Worm (Caenorhabditis elegans): Measurements from ENCODE around the gene uaf-1.

uaf-1 gene

ce11 chrIII:1054096-1054495 lies 22.3 kb downstream of the uaf-1 start:
- TF ChIP-seq alr-1 (tag; optimal IDR thresholded peaks at IDR 0.05; ENCODE audit: borderline replicate concordance), result no peak
- no peak for TF ChIP-seq isw-1 (GFP tag; IDR thresholded peaks at IDR 0.05)
- no peak for TF ChIP-seq nhr-77 (tag; optimal IDR thresholded peaks at IDR 0.05)
- TF ChIP-seq ama-1 (optimal IDR thresholded peaks at IDR 0.05), result no peak
- TF ChIP-seq unc-30 (tag; optimal IDR thresholded peaks at IDR 0.05), result no peak
- TF ChIP-seq efl-1 (optimal IDR thresholded peaks at IDR 0.05), result no peak
- peak in 1 of 2 experiments; percentile 63 for TF ChIP-seq efl-1 (GFP tag; optimal IDR thresholded peaks at IDR 0.05 in 1 of 2)
- peak; percentile 74 for TF ChIP-seq blmp-1 (tag; optimal IDR thresholded peaks at IDR 0.05)

DNA sequence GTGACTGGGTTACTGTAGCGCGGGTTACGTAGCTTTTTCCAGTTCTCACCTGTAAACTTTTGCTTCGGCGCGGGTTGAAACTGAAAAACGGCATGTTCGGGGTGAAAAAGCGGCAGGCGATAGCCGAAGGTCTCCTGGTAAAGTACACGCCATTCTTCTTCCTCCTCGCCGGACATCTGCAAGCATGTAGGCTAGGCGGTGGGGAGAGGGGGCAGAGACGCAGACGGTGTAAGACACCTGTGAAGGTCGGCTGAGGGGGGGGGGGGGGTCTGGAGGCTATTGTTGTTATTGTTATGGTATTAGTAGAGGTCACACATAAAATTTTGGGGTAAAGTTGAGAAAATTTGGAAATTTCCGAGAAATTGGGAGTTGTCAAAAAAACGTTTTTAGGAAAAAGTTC lies 23.3 kb downstream of the uaf-1 start, which contains the start of gene fbxo-11.2:
fbxo-11.2 (minus strand) TSS at position 176 of the 400 bp plus-strand sequence.
- TF ChIP-seq lin-39 (tag; optimal IDR thresholded peaks at IDR 0.05) (no peak), nhr-19 (GFP tag; conservative IDR thresholded peaks at IDR 0.05) (no peak), hpl-2 (GFP tag; optimal IDR thresholded peaks at IDR 0.05) (no peak), ceh-88 (GFP tag; IDR thresholded peaks at IDR 0.05) (no peak), tlp-1 (tag; optimal IDR thresholded peaks at IDR 0.05) (no peak), sup-37 (GFP tag; optimal IDR thresholded peaks at IDR 0.05) (no peak), blmp-1 (tag; optimal IDR thresholded peaks at IDR 0.05) (peak; percentile 7), nhr-85 (tag) (peak; percentile 48), sox-4 (tag; optimal IDR thresholded peaks at IDR 0.05) (no peak)

DNA sequence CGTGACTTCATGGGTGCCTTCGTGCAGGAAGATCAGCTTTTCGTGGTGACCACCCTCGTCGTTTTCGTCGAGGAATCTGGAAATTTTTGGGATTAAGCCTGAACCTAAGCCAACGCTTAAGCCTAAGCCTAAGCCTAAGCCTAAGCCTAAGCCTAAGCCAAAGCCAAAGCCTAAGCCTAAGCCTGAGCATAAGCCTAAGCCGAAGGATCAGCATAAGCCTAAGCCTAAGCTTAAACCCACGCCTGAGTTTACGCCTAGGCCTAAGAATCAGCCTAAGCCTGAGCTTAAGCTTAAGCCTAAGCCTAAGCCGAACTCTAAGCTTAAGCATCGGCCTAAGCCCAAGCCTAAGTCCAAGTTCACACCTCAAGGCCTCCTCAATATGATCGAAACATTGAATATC lies 24.1 kb downstream of the uaf-1 start:
- TF ChIP-seq isw-1 (GFP tag; IDR thresholded peaks at IDR 0.05), result no peak

ce11 chrIII:1051877-1052276 lies 24.5 kb downstream of the uaf-1 start:
- TF ChIP-seq tbx-2 (tag; optimal IDR thresholded peaks at IDR 0.05), result no peak

DNA sequence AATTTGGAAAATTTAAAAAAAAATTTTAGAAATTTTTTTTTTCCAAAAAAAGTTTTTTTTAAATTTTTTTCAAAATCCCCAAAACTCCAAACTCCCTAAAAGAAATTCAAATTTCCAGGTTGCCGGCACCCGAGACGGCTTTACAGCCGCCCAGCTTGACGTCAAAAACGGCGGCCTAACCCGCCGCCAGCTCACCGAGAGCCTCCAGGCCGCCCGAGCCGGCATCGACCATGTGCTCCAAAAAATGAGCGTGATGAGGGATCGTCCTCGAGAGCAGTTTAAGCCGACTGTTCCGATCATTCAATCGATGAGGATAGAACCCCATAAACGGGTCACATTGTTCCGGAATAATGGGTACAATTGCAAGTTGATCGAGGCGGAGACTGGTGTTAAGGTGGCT lies 32.6 kb downstream of the uaf-1 start:
- TF ChIP-seq C04F5.9 (tag; optimal IDR thresholded peaks at IDR 0.05) (no peak), lin-15B (tag; optimal IDR thresholded peaks at IDR 0.05) (no peak), nhr-12 (tag; optimal IDR thresholded peaks at IDR 0.05) (no peak), ztf-11 (tag; optimal IDR thresholded peaks at IDR 0.05) (no peak), lin-13 (GFP tag; optimal IDR thresholded peaks at IDR 0.05) (no peak), lin-39 (tag; optimal IDR thresholded peaks at IDR 0.05) (no peak), hlh-4 (tag; optimal IDR thresholded peaks at IDR 0.05) (no peak)

DNA sequence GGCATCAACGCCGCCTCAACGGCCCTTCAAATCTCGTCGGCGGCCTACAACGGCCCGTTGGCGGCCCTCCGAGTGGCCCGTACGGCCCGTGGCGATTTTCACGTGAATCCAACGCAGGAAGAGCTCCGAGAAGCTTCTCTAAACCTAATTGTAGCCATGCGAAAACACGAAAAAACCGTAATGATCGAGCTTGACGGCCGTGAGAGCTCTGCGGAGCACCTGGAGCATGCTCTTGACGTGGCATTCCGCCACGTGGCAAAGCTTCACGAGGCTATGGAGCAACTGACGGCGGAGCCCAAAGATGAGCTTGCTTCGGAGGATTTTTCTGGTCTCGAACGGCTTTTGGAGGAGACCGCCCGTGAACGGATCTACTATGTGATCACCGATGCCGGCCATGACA lies 36.3 kb downstream of the uaf-1 start:
- TF ChIP-seq zip-4 (GFP tag; optimal IDR thresholded peaks at IDR 0.05) (no peak), ceh-82 (tag; optimal IDR thresholded peaks at IDR 0.05) (no peak), F16B12.6 (tag; optimal IDR thresholded peaks at IDR 0.05) (no peak), efl-1 (optimal IDR thresholded peaks at IDR 0.05) (no peak), efl-1 (GFP tag; optimal IDR thresholded peaks at IDR 0.05 in 1 of 2) (no peak), sup-37 (GFP tag; optimal IDR thresholded peaks at IDR 0.05) (no peak), lin-15B (tag; optimal IDR thresholded peaks at IDR 0.05) (no peak), zag-1 (tag; optimal IDR thresholded peaks at IDR 0.05) (no peak), sox-4 (tag; optimal IDR thresholded peaks at IDR 0.05) (no peak), C16A3.4 (tag; optimal IDR thresholded peaks at IDR 0.05) (no peak), nhr-76 (tag; optimal IDR thresholded peaks at IDR 0.05) (no peak), egl-13 (tag; optimal IDR thresholded peaks at IDR 0.05) (no peak), isw-1 (GFP tag; IDR thresholded peaks at IDR 0.05) (no peak), snu-23 (GFP tag; optimal IDR thresholded peaks at IDR 0.05) (no peak), irx-1 (tag; optimal IDR thresholded peaks at IDR 0.05) (no peak), ceh-90 (tag; optimal IDR thresholded peaks at IDR 0.05) (no peak), grh-1 (GFP tag; IDR thresholded peaks at IDR 0.05) (no peak), lin-35 (GFP tag; optimal IDR thresholded peaks at IDR 0.05) (no peak), tlp-1 (tag; optimal IDR thresholded peaks at IDR 0.05) (no peak)
